Worm (Caenorhabditis elegans) whole organism, L3 larva: ENCODE data around the gene tra-1.

Experiments used
- ZK546.5 ChIP-seq: sonication (generic microtip); optimal IDR thresholded peaks from 2 replicates; lab custom pipeline; 2017; ENCODE audit warnings: missing biosample characterization, missing genetic modification characterization
- aly-2 ChIP-seq: fragments of 150-350 bp; optimal IDR thresholded peaks from 2 replicates; lab custom pipeline; 2014; ENCODE audit warnings: missing biosample characterization, missing genetic modification characterization
- ama-1 ChIP-seq: fragments of 150-350 bp; optimal IDR thresholded peaks from 2 replicates; lab custom pipeline; 2018
- ceh-16 ChIP-seq: sonication (generic microtip); optimal IDR thresholded peaks from 2 replicates; lab custom pipeline; 2017; ENCODE audit warnings: missing biosample characterization, missing genetic modification characterization
- ceh-9 ChIP-seq: sonication (generic microtip); optimal IDR thresholded peaks from 2 replicates; lab custom pipeline; 2018; ENCODE audit warnings: missing biosample characterization, missing genetic modification characterization
- egl-27 ChIP-seq: sonication (generic microtip); optimal IDR thresholded peaks from 4 replicates; lab custom pipeline; 2017; ENCODE audit warnings: missing biosample characterization, missing genetic modification reagents, missing genetic modification characterization
- elt-1 ChIP-seq: fragments of 150-350 bp; optimal IDR thresholded peaks from 2 replicates; lab custom pipeline; 2014; ENCODE audit warnings: missing biosample characterization, missing genetic modification characterization
- elt-2 ChIP-seq: sonication (generic microtip); optimal IDR thresholded peaks from 2 replicates; lab custom pipeline; 2016; ENCODE audit warnings: missing genetic modification reagents, mild to moderate bottlenecking, missing genetic modification characterization, missing compliant biosample characterization
- eor-1 ChIP-seq, 2 experiments: fragments of 150-350 bp; optimal IDR thresholded peaks; 2 replicates each; lab custom pipeline; 2014 to 2018; ENCODE audit warnings: missing biosample characterization in 2 of 2, missing genetic modification characterization in 2 of 2
- fkh-10 ChIP-seq: sonication (generic microtip); optimal IDR thresholded peaks from 2 replicates; lab custom pipeline; 2017; ENCODE audit warnings: missing biosample characterization, missing genetic modification reagents, missing genetic modification characterization
- fkh-2 ChIP-seq: fragments of 150-350 bp; optimal IDR thresholded peaks from 2 replicates; lab custom pipeline; 2014; ENCODE audit warnings: missing biosample characterization, missing genetic modification reagents, missing genetic modification characterization
- fos-1 ChIP-seq: fragments of 150-350 bp; optimal IDR thresholded peaks from 2 replicates; lab custom pipeline; 2014; ENCODE audit warnings: missing biosample characterization, missing genetic modification characterization
- lin-15B ChIP-seq: fragments of 150-350 bp; optimal IDR thresholded peaks from 2 replicates; lab custom pipeline; 2014; ENCODE audit warnings: missing biosample characterization, missing genetic modification characterization
- lin-39 ChIP-seq: fragments of 150-350 bp; optimal IDR thresholded peaks from 2 replicates; lab custom pipeline; 2018; ENCODE audit warnings: missing biosample characterization, missing genetic modification reagents, missing genetic modification characterization
- lsy-12 ChIP-seq: sonication (generic microtip); optimal IDR thresholded peaks from 2 replicates; lab custom pipeline; 2016; ENCODE audit warnings: mild to moderate bottlenecking, missing genetic modification characterization, missing compliant biosample characterization
- mdl-1 ChIP-seq: fragments of 150-350 bp; optimal IDR thresholded peaks from 2 replicates; lab custom pipeline; 2014; ENCODE audit warnings: missing biosample characterization, missing genetic modification characterization
- mml-1 ChIP-seq: fragments of 150-350 bp; sonication (generic microtip); optimal IDR thresholded peaks from 3 replicates; lab custom pipeline; 2014; ENCODE audit warnings: missing biosample characterization, missing genetic modification characterization
- nfya-1 ChIP-seq: sonication (generic microtip); optimal IDR thresholded peaks from 2 replicates; lab custom pipeline; 2017; ENCODE audit warnings: missing genetic modification characterization, mild to moderate bottlenecking, missing compliant biosample characterization, antibody characterized with exemption, moderate library complexity; ENCODE audit not compliant: insufficient read depth
- nhr-12 ChIP-seq: fragments of 150-350 bp; optimal IDR thresholded peaks from 2 replicates; lab custom pipeline; 2014; ENCODE audit warnings: missing biosample characterization, missing genetic modification characterization
- nhr-23 ChIP-seq: fragments of 150-350 bp; optimal IDR thresholded peaks from 2 replicates; lab custom pipeline; 2014; ENCODE audit warnings: missing biosample characterization, missing genetic modification reagents, missing genetic modification characterization
- nhr-25 ChIP-seq: sonication (generic microtip); optimal IDR thresholded peaks from 2 replicates; lab custom pipeline; 2017; ENCODE audit warnings: missing biosample characterization, missing genetic modification characterization
- nhr-28 ChIP-seq: fragments of 150-350 bp; optimal IDR thresholded peaks from 2 replicates; lab custom pipeline; 2014; ENCODE audit warnings: missing biosample characterization, missing genetic modification characterization
- nhr-76 ChIP-seq: fragments of 150-350 bp; sonication (generic microtip); optimal IDR thresholded peaks from 5 replicates; lab custom pipeline; 2014; ENCODE audit warnings: missing biosample characterization, missing genetic modification characterization
- pha-4 ChIP-seq: fragments of 150-350 bp; optimal IDR thresholded peaks from 2 replicates; lab custom pipeline; 2014; ENCODE audit warnings: missing biosample characterization, missing genetic modification reagents, missing genetic modification characterization
- pqm-1 ChIP-seq: fragments of 150-350 bp; optimal IDR thresholded peaks from 2 replicates; lab custom pipeline; 2017; ENCODE audit warnings: missing biosample characterization, missing genetic modification characterization, inconsistent platforms
- sea-2 ChIP-seq: fragments of 150-350 bp; sonication (generic microtip); optimal IDR thresholded peaks from 4 replicates; lab custom pipeline; 2014; ENCODE audit warnings: missing biosample characterization, missing genetic modification reagents, missing genetic modification characterization
- skn-1 ChIP-seq: fragments of 150-350 bp; optimal IDR thresholded peaks from 2 replicates; lab custom pipeline; 2014; ENCODE audit warnings: missing biosample characterization, missing genetic modification characterization
- snpc-4 ChIP-seq: fragments of 150-350 bp; optimal IDR thresholded peaks from 2 replicates; lab custom pipeline; 2014; ENCODE audit warnings: missing biosample characterization, missing genetic modification characterization
- unc-39 ChIP-seq: sonication (generic microtip); optimal IDR thresholded peaks from 4 replicates; lab custom pipeline; 2017; ENCODE audit warnings: missing biosample characterization, missing genetic modification characterization
- unc-62 ChIP-seq: fragments of 150-350 bp; sonication (generic microtip); optimal IDR thresholded peaks from 4 replicates; lab custom pipeline; 2014; ENCODE audit warnings: missing biosample characterization, missing genetic modification reagents, missing genetic modification characterization
- zag-1 ChIP-seq: fragments of 150-350 bp; optimal IDR thresholded peaks from 2 replicates; lab custom pipeline; 2014; ENCODE audit warnings: missing biosample characterization, missing genetic modification characterization
- ztf-11 ChIP-seq: fragments of 150-350 bp; optimal IDR thresholded peaks from 2 replicates; lab custom pipeline; 2014; ENCODE audit warnings: missing biosample characterization, missing genetic modification characterization

tra-1 gene

ce11 chrIII:11200879-11201518 is 6.0 kb upstream of the tra-1 start (continued):
- no peak for TF ChIP-seq sea-2
- no peak for TF ChIP-seq pqm-1 (tag; lab: Kevin White, UChicago)
- no peak for TF ChIP-seq nhr-25 (tag; lab: Kevin White, UChicago)
- no peak for TF ChIP-seq nhr-76
- no peak for TF ChIP-seq unc-39 (tag; lab: Kevin White, UChicago)
- TF ChIP-seq nhr-12 (tag; lab: Kevin White, UChicago), result no peak
- TF ChIP-seq, all 47 proteins: peak for 4

- TF ChIP-seq pqm-1 (tag; lab: Kevin White, UChicago) (peak; percentile 76), skn-1 (tag; lab: Kevin White, UChicago) (no peak), elt-2 (tag; lab: Kevin White, UChicago) (peak; percentile 89), ZK546.5 (no peak), pha-4 (peak; percentile 4), nfya-1 (peak; percentile 0)
Observed at ce11 chrIII:11197327-11197726, 2.3 kb upstream of the tra-1 start.

DNA sequence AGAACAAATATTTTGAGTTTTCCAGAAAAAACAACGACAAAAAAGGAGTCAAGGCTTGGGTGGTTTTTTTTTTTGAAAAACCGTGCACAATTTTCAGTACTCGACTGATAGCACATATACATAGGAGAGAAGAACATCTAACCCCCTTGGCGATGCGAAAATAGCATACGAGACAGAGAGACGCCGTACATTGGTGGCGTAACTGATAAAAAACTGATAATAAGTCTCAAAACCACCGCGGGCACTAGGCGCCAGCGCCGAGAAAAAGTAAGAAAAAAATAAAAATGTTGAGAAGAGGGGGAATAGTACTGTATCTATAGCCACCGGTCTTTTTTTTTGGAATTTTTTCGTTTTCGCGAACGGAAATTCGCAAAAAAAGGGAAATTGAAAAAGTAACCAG is 552 bp upstream of the tra-1 start:
- no peak for TF ChIP-seq aly-2 (tag; lab: Kevin White, UChicago)
- TF ChIP-seq nhr-25 (tag; lab: Kevin White, UChicago), result no peak
- no peak for TF ChIP-seq sea-2
- TF ChIP-seq fkh-10, result no peak
- TF ChIP-seq mdl-1 (tag; lab: Kevin White, UChicago), result no peak
- no peak for TF ChIP-seq unc-62 (GFP tag; lab: Kevin White, UChicago)
- TF ChIP-seq skn-1 (tag; lab: Kevin White, UChicago), result no peak
- no peak for TF ChIP-seq unc-39 (tag; lab: Kevin White, UChicago)
- no peak for TF ChIP-seq nhr-12 (tag; lab: Kevin White, UChicago)
- peak; percentile 89 for TF ChIP-seq elt-2 (tag; lab: Kevin White, UChicago)
- TF ChIP-seq nhr-76, result no peak
- no peak for TF ChIP-seq lin-39 (tag; lab: Kevin White, UChicago)
- TF ChIP-seq nhr-23 (tag; lab: Kevin White, UChicago), result no peak
- no peak for TF ChIP-seq ceh-9 (tag; lab: Kevin White, UChicago)
- TF ChIP-seq egl-27, result no peak
- TF ChIP-seq pha-4, result peak; percentile 12
- no peak for TF ChIP-seq ceh-16 (tag; lab: Kevin White, UChicago)
- TF ChIP-seq eor-1 (tag; optimal IDR thresholded peaks at IDR 0.05; lab: Kevin White, UChicago), result no peak
- TF ChIP-seq pqm-1 (tag; lab: Kevin White, UChicago), result peak; percentile 54
- no peak for TF ChIP-seq lin-15B (tag; lab: Kevin White, UChicago)

ce11 chrIII:11194123-11194522 is 878 bp downstream of the tra-1 start:
- TF ChIP-seq unc-39 (tag; lab: Kevin White, UChicago) (no peak), eor-1 (tag; optimal IDR thresholded peaks at IDR 0.05; lab: Kevin White, UChicago) (no peak), ceh-16 (tag; lab: Kevin White, UChicago) (no peak), elt-1 (tag; lab: Kevin White, UChicago) (no peak), ztf-11 (tag; lab: Kevin White, UChicago) (no peak), snpc-4 (tag; lab: Kevin White, UChicago) (no peak), mml-1 (tag; lab: Kevin White, UChicago) (no peak), ama-1 (lab: Kevin White, UChicago) (no peak), egl-27 (no peak), lin-39 (tag; lab: Kevin White, UChicago) (no peak), elt-2 (tag; lab: Kevin White, UChicago) (no peak), nhr-76 (no peak), nfya-1 (no peak), zag-1 (tag; lab: Kevin White, UChicago) (no peak), nhr-28 (no peak), lsy-12 (tag; lab: Kevin White, UChicago) (no peak), fos-1 (tag; lab: Kevin White, UChicago) (no peak), unc-62 (GFP tag; lab: Kevin White, UChicago) (no peak)

- TF ChIP-seq elt-2 (tag; lab: Kevin White, UChicago) (peak; percentile 75), fkh-2 (tag; lab: Kevin White, UChicago) (no peak), mdl-1 (tag; lab: Kevin White, UChicago) (no peak)
Observed at ce11 chrIII:11193251-11193650, 1.8 kb downstream of the tra-1 start.
